Fruit fly (Drosophila melanogaster): Measurements from ENCODE around the gene Kots.

DNA sequence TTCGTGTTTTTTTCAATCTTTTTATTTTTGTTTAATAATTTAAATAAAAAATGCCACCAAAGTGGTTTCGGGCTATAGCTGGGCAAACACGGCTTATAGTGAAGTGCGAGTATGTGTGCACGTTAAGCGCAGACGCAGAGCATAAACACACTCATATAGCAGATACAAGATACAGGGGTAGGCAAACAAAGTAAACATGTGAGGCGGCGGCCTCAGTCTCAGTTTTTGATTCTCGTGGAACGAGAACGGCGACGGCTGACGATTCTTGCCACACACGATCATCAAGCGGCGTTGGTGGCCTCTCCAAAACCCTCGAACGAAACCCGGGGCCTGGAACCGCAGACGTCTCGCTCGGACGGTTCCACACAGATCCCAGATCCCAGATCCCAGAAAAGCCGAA lies 26.1 kb upstream of the Kots start:
- TF ChIP-seq CG10631 (GFP tag; optimal IDR thresholded peaks at IDR 0.05) (no peak), fd59A (GFP tag; optimal IDR thresholded peaks at IDR 0.05) (no peak), lz (GFP tag; optimal IDR thresholded peaks at IDR 0.05) (no peak), CG8632 (GFP tag; optimal IDR thresholded peaks at IDR 0.05) (no peak), CG11762 (GFP tag; optimal IDR thresholded peaks at IDR 0.05; ENCODE audit: insufficient read depth) (no peak), esn (GFP tag; optimal IDR thresholded peaks at IDR 0.05) (no peak), Hr39 (GFP tag; optimal IDR thresholded peaks at IDR 0.05) (no peak), dac (GFP tag; optimal IDR thresholded peaks at IDR 0.05) (no peak), svp (GFP tag) (no peak), CG11902 (GFP tag; optimal IDR thresholded peaks at IDR 0.05) (no peak), CG3032 (tag; optimal IDR thresholded peaks at IDR 0.05) (no peak), cyc (GFP tag; optimal IDR thresholded peaks at IDR 0.05) (no peak), CG6163 (GFP tag; IDR thresholded peaks at IDR 0.05) (no peak), CG1621 (tag; optimal IDR thresholded peaks at IDR 0.05) (no peak)

All from whole organism, prepupa.